Worm (Caenorhabditis elegans): ENCODE results near the gene srw-35.

srw-35 gene

ce11 chrV:16499006-16499405, 26.7 kb downstream of the srw-35 start, which contains the start of gene F36D3.1 (continued):
- TF ChIP-seq F10E7.11 (tag; optimal IDR thresholded peaks at IDR 0.05), result no peak
- no peak for TF ChIP-seq ama-1 (optimal IDR thresholded peaks at IDR 0.05)
- TF ChIP-seq ama-1 (GFP tag; optimal IDR thresholded peaks at IDR 0.05), result no peak
- TF ChIP-seq pha-4 (tag; optimal IDR thresholded peaks at IDR 0.05), result no peak
- TF ChIP-seq lin-35 (GFP tag; optimal IDR thresholded peaks at IDR 0.05), result peak in 1 of 3 experiments; percentile 79
- no peak for TF ChIP-seq nhr-90 (tag; optimal IDR thresholded peaks at IDR 0.05)
- TF ChIP-seq dpff-1 (tag; optimal IDR thresholded peaks at IDR 0.05), result no peak
- no peak for TF ChIP-seq nfya-1 (tag; optimal IDR thresholded peaks at IDR 0.05; ENCODE audit: borderline replicate concordance, insufficient read depth)
- no peak for TF ChIP-seq ztf-6 (GFP tag; IDR thresholded peaks at IDR 0.05)
- TF ChIP-seq Y53G8AR.9 (GFP tag; conservative IDR thresholded peaks at IDR 0.05), result no peak
- TF ChIP-seq tlf-1 (GFP tag; optimal IDR thresholded peaks at IDR 0.05), result no peak
- TF ChIP-seq sptf-2 (GFP tag; optimal IDR thresholded peaks at IDR 0.05), result no peak
- no peak for TF ChIP-seq somi-1 (GFP tag; optimal IDR thresholded peaks at IDR 0.05)
- no peak for TF ChIP-seq ztf-26 (tag; optimal IDR thresholded peaks at IDR 0.05)
- TF ChIP-seq let-607 (tag; optimal IDR thresholded peaks at IDR 0.05), result no peak
- TF ChIP-seq efl-1 (GFP tag; optimal IDR thresholded peaks at IDR 0.05), result peak; percentile 38
- TF ChIP-seq F57C9.4 (tag; optimal IDR thresholded peaks at IDR 0.05), result no peak
- no peak for TF ChIP-seq tbp1 (GFP tag; optimal IDR thresholded peaks at IDR 0.05)
- TF ChIP-seq snpc-4 (GFP tag; optimal IDR thresholded peaks at IDR 0.05), result no peak
- peak in 2 of 4 experiments; percentile 3 to 45 for TF ChIP-seq snpc-4 (tag; optimal IDR thresholded peaks at IDR 0.05)
- TF ChIP-seq B0336.3 (GFP tag; IDR thresholded peaks at IDR 0.05), result no peak
- no peak for TF ChIP-seq snpc-3.4 (tag; optimal IDR thresholded peaks at IDR 0.05)
- no peak for TF ChIP-seq nfyb-1 (GFP tag; IDR thresholded peaks at IDR 0.05)
- no peak for TF ChIP-seq repo-1 (tag; optimal IDR thresholded peaks at IDR 0.05)
- TF ChIP-seq lsl-1 (GFP tag; optimal IDR thresholded peaks at IDR 0.05), result no peak
- TF ChIP-seq attf-5 (GFP tag; optimal IDR thresholded peaks at IDR 0.05), result peak; percentile 21
- no peak for TF ChIP-seq ztf-25 (GFP tag; IDR thresholded peaks at IDR 0.05)
- TF ChIP-seq ztf-3 (GFP tag; optimal IDR thresholded peaks at IDR 0.05), result no peak
- no peak for TF ChIP-seq ceh-40 (GFP tag; IDR thresholded peaks at IDR 0.05)
- TF ChIP-seq chd-7 (tag; optimal IDR thresholded peaks at IDR 0.05), result no peak
- TF ChIP-seq rpc-1 (optimal IDR thresholded peaks at IDR 0.05), result no peak
- TF ChIP-seq rpc-1 (tag; optimal IDR thresholded peaks at IDR 0.05), result no peak
- no peak for TF ChIP-seq Y56A3A.18 (GFP tag; IDR thresholded peaks at IDR 0.05)
- TF ChIP-seq ceh-100 (GFP tag; IDR thresholded peaks at IDR 0.05), result no peak
- TF ChIP-seq ccch-3 (GFP tag; optimal IDR thresholded peaks at IDR 0.05), result no peak
- no peak for TF ChIP-seq egl-18 (GFP tag; IDR thresholded peaks at IDR 0.05)
- TF ChIP-seq xnd-1 (tag; optimal IDR thresholded peaks at IDR 0.05), result no peak
- no peak for TF ChIP-seq lin-40 (tag; optimal IDR thresholded peaks at IDR 0.05)
- peak; percentile 34; the same call in 1 of the 2 replicates for TF ChIP-seq hmg-1.2 (GFP tag; IDR thresholded peaks at IDR 0.05)
- TF ChIP-seq dpl-1 (GFP tag; optimal IDR thresholded peaks at IDR 0.05), result peak; percentile 21
- no peak for TF ChIP-seq K12H6.12 (tag; optimal IDR thresholded peaks at IDR 0.05)
- TF ChIP-seq F49E8.2 (tag; optimal IDR thresholded peaks at IDR 0.05; ENCODE audit: insufficient read depth), result no peak
- TF ChIP-seq snpc-1.3 (tag; optimal IDR thresholded peaks at IDR 0.05; ENCODE audit: insufficient read depth), result no peak
- no peak for TF ChIP-seq F55B11.4 (tag; optimal IDR thresholded peaks at IDR 0.05; ENCODE audit: borderline replicate concordance, insufficient read depth)
- no peak for TF ChIP-seq dox-1 (GFP tag; IDR thresholded peaks at IDR 0.05)
- TF ChIP-seq attf-3 (GFP tag; conservative IDR thresholded peaks at IDR 0.05), result no peak

Measured in whole organism, young adult.